Worm (Caenorhabditis elegans) whole organism, L3 larva: Measurements from ENCODE around the gene Y79H2A.4.
A peak's percentile ranks its signal among the peaks of the same experiment; 100 is the strongest.

ENCODE experiments used
- R02D3.7 ChIP-seq: fragments of 150-350 bp; optimal IDR thresholded peaks from 2 replicates; lab custom pipeline; 2014; ENCODE audit warnings: missing biosample characterization, missing genetic modification characterization
- ZK546.5 ChIP-seq: sonication (generic microtip); optimal IDR thresholded peaks from 2 replicates; lab custom pipeline; 2017; ENCODE audit warnings: missing biosample characterization, missing genetic modification characterization
- aly-2 ChIP-seq: fragments of 150-350 bp; optimal IDR thresholded peaks from 2 replicates; lab custom pipeline; 2014; ENCODE audit warnings: missing biosample characterization, missing genetic modification characterization
- ama-1 ChIP-seq: fragments of 150-350 bp; optimal IDR thresholded peaks from 2 replicates; lab custom pipeline; 2018
- ceh-9 ChIP-seq: sonication (generic microtip); optimal IDR thresholded peaks from 2 replicates; lab custom pipeline; 2018; ENCODE audit warnings: missing biosample characterization, missing genetic modification characterization
- egl-5 ChIP-seq: fragments of 150-350 bp; optimal IDR thresholded peaks from 2 replicates; lab custom pipeline; 2017; ENCODE audit warnings: missing biosample characterization, missing genetic modification reagents, missing genetic modification characterization, inconsistent platforms
- elt-2 ChIP-seq: sonication (generic microtip); optimal IDR thresholded peaks from 2 replicates; lab custom pipeline; 2016; ENCODE audit warnings: missing genetic modification reagents, mild to moderate bottlenecking, missing genetic modification characterization, missing compliant biosample characterization
- elt-3 ChIP-seq, 3 experiments: fragments of 150-350 bp in 1 of 3; sonication (generic microtip) in 2 of 3; optimal IDR thresholded peaks; 2 replicates in 2 of 3; 4 replicates in 1 of 3; lab custom pipeline; 2014 to 2017; ENCODE audit warnings: missing biosample characterization in 3 of 3, missing genetic modification characterization in 3 of 3
- fkh-10 ChIP-seq: sonication (generic microtip); optimal IDR thresholded peaks from 2 replicates; lab custom pipeline; 2017; ENCODE audit warnings: missing biosample characterization, missing genetic modification reagents, missing genetic modification characterization
- fkh-2 ChIP-seq: fragments of 150-350 bp; optimal IDR thresholded peaks from 2 replicates; lab custom pipeline; 2014; ENCODE audit warnings: missing biosample characterization, missing genetic modification reagents, missing genetic modification characterization
- fos-1 ChIP-seq: fragments of 150-350 bp; optimal IDR thresholded peaks from 2 replicates; lab custom pipeline; 2014; ENCODE audit warnings: missing biosample characterization, missing genetic modification characterization
- hmg-11 ChIP-seq: sonication (generic microtip); optimal IDR thresholded peaks from 2 replicates; lab custom pipeline; 2016; ENCODE audit warnings: missing genetic modification characterization, missing compliant biosample characterization
- jun-1 ChIP-seq: fragments of 150-350 bp; optimal IDR thresholded peaks from 2 replicates; lab custom pipeline; 2014; ENCODE audit warnings: missing biosample characterization, missing genetic modification reagents, missing genetic modification characterization
- lin-15B ChIP-seq: fragments of 150-350 bp; optimal IDR thresholded peaks from 2 replicates; lab custom pipeline; 2014; ENCODE audit warnings: missing biosample characterization, missing genetic modification characterization
- lin-39 ChIP-seq: fragments of 150-350 bp; optimal IDR thresholded peaks from 2 replicates; lab custom pipeline; 2018; ENCODE audit warnings: missing biosample characterization, missing genetic modification reagents, missing genetic modification characterization
- lsy-12 ChIP-seq: sonication (generic microtip); optimal IDR thresholded peaks from 2 replicates; lab custom pipeline; 2016; ENCODE audit warnings: mild to moderate bottlenecking, missing genetic modification characterization, missing compliant biosample characterization
- mdl-1 ChIP-seq: fragments of 150-350 bp; optimal IDR thresholded peaks from 2 replicates; lab custom pipeline; 2014; ENCODE audit warnings: missing biosample characterization, missing genetic modification characterization
- mml-1 ChIP-seq: fragments of 150-350 bp; sonication (generic microtip); optimal IDR thresholded peaks from 3 replicates; lab custom pipeline; 2014; ENCODE audit warnings: missing biosample characterization, missing genetic modification characterization
- nfya-1 ChIP-seq: sonication (generic microtip); optimal IDR thresholded peaks from 2 replicates; lab custom pipeline; 2017; ENCODE audit warnings: missing genetic modification characterization, mild to moderate bottlenecking, missing compliant biosample characterization, antibody characterized with exemption, moderate library complexity; ENCODE audit not compliant: insufficient read depth
- nhr-11 ChIP-seq: fragments of 150-350 bp; optimal IDR thresholded peaks from 2 replicates; lab custom pipeline; 2014; ENCODE audit warnings: missing biosample characterization, missing genetic modification characterization
- nhr-12 ChIP-seq: fragments of 150-350 bp; optimal IDR thresholded peaks from 2 replicates; lab custom pipeline; 2014; ENCODE audit warnings: missing biosample characterization, missing genetic modification characterization
- nhr-23 ChIP-seq: fragments of 150-350 bp; optimal IDR thresholded peaks from 2 replicates; lab custom pipeline; 2014; ENCODE audit warnings: missing biosample characterization, missing genetic modification reagents, missing genetic modification characterization
- nhr-237 ChIP-seq: fragments of 150-350 bp; optimal IDR thresholded peaks from 2 replicates; lab custom pipeline; 2014; ENCODE audit warnings: missing biosample characterization, missing genetic modification characterization
- nhr-28 ChIP-seq: fragments of 150-350 bp; optimal IDR thresholded peaks from 2 replicates; lab custom pipeline; 2014; ENCODE audit warnings: missing biosample characterization, missing genetic modification characterization
- nhr-67 ChIP-seq: fragments of 150-350 bp; optimal IDR thresholded peaks from 2 replicates; lab custom pipeline; 2014; ENCODE audit warnings: missing biosample characterization, missing genetic modification characterization
- nhr-76 ChIP-seq: fragments of 150-350 bp; sonication (generic microtip); optimal IDR thresholded peaks from 5 replicates; lab custom pipeline; 2014; ENCODE audit warnings: missing biosample characterization, missing genetic modification characterization
- nhr-77 ChIP-seq: fragments of 150-350 bp; optimal IDR thresholded peaks from 2 replicates; lab custom pipeline; 2014; ENCODE audit warnings: missing biosample characterization, missing genetic modification characterization
- sea-2 ChIP-seq: fragments of 150-350 bp; sonication (generic microtip); optimal IDR thresholded peaks from 4 replicates; lab custom pipeline; 2014; ENCODE audit warnings: missing biosample characterization, missing genetic modification reagents, missing genetic modification characterization
- skn-1 ChIP-seq: fragments of 150-350 bp; optimal IDR thresholded peaks from 2 replicates; lab custom pipeline; 2014; ENCODE audit warnings: missing biosample characterization, missing genetic modification characterization
- snpc-4 ChIP-seq: fragments of 150-350 bp; optimal IDR thresholded peaks from 2 replicates; lab custom pipeline; 2014; ENCODE audit warnings: missing biosample characterization, missing genetic modification characterization
- tbx-2 ChIP-seq: sonication (generic microtip); optimal IDR thresholded peaks from 2 replicates; lab custom pipeline; 2016; ENCODE audit warnings: mild to moderate bottlenecking, missing genetic modification characterization, missing compliant biosample characterization
- unc-39 ChIP-seq: sonication (generic microtip); optimal IDR thresholded peaks from 4 replicates; lab custom pipeline; 2017; ENCODE audit warnings: missing biosample characterization, missing genetic modification characterization
- ztf-11 ChIP-seq: fragments of 150-350 bp; optimal IDR thresholded peaks from 2 replicates; lab custom pipeline; 2014; ENCODE audit warnings: missing biosample characterization, missing genetic modification characterization
- ztf-4 ChIP-seq: fragments of 150-350 bp; optimal IDR thresholded peaks from 2 replicates; lab custom pipeline; 2014; ENCODE audit warnings: missing biosample characterization, missing genetic modification characterization

Y79H2A.4 gene

DNA sequence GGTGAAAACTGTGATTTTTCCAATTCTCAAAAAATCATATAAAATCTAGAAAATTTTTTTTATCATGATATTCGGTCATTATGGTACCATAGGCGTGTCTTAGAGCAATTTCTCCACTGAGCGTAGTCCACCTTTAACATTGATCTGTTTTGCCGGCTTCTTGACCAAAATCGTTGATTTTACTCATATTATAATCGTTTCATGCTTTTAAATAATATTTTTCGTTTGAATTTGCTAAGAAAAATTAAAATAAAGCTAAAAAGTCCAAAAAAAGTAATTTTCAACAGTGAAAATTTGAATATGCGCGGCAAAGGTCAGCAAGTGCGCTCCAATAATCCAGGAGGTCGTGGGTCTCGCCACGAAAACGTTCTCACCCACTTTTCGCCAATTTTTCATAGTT lies at the start of gene Y79H2A.4:
Gene Y79H2A.4 (plus strand): TSS at position 301 of the 400 bp plus-strand sequence.
- no peak for TF ChIP-seq nhr-28 (tag; lab: Kevin White, UChicago)
- TF ChIP-seq fkh-10: no peak
- TF ChIP-seq ama-1 (lab: Kevin White, UChicago): no peak
- TF ChIP-seq elt-3 (tag; optimal IDR thresholded peaks at IDR 0.05; lab: Kevin White, UChicago): no peak
- TF ChIP-seq ceh-9 (tag; lab: Kevin White, UChicago): no peak
- no peak for TF ChIP-seq mdl-1 (tag; lab: Kevin White, UChicago)

- TF ChIP-seq fkh-10: no peak
- TF ChIP-seq nhr-12: no peak
- no peak for TF ChIP-seq ztf-11 (tag; lab: Kevin White, UChicago)
- no peak for TF ChIP-seq nhr-11
- TF ChIP-seq ZK546.5: no peak
- no peak for TF ChIP-seq fkh-2 (tag; lab: Kevin White, UChicago)
- no peak for TF ChIP-seq skn-1 (tag; lab: Kevin White, UChicago)
- no peak for TF ChIP-seq nhr-67 (tag; lab: Kevin White, UChicago)
- TF ChIP-seq, all 47 proteins: peak for 0
These were observed 49.3 kb upstream of the Y79H2A.4 start for ce11 chrIII:11991654-11992292.

- no peak for TF ChIP-seq lin-39 (tag; lab: Kevin White, UChicago)
- no peak for TF ChIP-seq mml-1 (tag; lab: Kevin White, UChicago)
- TF ChIP-seq tbx-2 (tag; lab: Kevin White, UChicago): no peak
- TF ChIP-seq nfya-1 (tag; lab: Kevin White, UChicago): peak; percentile 59
- no peak for TF ChIP-seq nhr-76 (tag; lab: Kevin White, UChicago)
- TF ChIP-seq jun-1 (tag; lab: Kevin White, UChicago): no peak
- no peak for TF ChIP-seq hmg-11 (tag; lab: Kevin White, UChicago)
- no peak for TF ChIP-seq aly-2 (tag; lab: Kevin White, UChicago)
These were observed 45.3 kb upstream of the Y79H2A.4 start for ce11 chrIII:11995783-11996182.

- TF ChIP-seq skn-1 (tag; lab: Kevin White, UChicago) (no peak), R02D3.7 (tag; lab: Kevin White, UChicago) (no peak), snpc-4 (tag; lab: Kevin White, UChicago) (no peak), ama-1 (lab: Kevin White, UChicago) (no peak), egl-5 (no peak), hmg-11 (tag; lab: Kevin White, UChicago) (no peak), ztf-11 (tag; lab: Kevin White, UChicago) (no peak)
- TF ChIP-seq, all 47 proteins: peak for 0
These were observed 41.6 kb upstream of the Y79H2A.4 start for ce11 chrIII:11999543-11999942.

DNA sequence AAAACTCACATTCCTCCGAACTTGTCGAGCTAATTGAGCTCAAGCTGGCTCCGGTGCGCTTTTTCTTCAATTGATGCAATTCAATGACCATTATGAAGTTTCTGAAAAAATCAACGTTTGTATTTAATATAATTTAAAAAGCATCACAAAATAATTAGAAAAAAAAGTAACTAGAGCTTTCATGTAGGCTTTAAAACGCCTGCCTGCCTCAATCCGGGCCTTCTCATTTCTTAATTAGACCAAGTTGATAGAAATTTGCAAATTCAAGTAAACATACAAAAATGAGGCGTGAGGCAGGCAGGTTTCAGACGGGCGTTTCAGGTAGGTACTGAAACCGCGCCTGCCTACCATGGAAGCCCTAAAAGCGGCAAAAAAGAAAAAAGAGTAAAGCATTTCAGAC lies 38.2 kb upstream of the Y79H2A.4 start, which contains the start of gene Y56A3A.33:
Gene Y56A3A.33 (minus strand): TSS at position 101 of the 400 bp plus-strand sequence.
- no peak for TF ChIP-seq ztf-4 (tag; lab: Kevin White, UChicago)
- TF ChIP-seq ama-1 (lab: Kevin White, UChicago): no peak
- no peak for TF ChIP-seq nhr-237
- no peak for TF ChIP-seq jun-1 (tag; lab: Kevin White, UChicago)
- no peak for TF ChIP-seq lsy-12 (tag; lab: Kevin White, UChicago)
- no peak for TF ChIP-seq mml-1 (tag; lab: Kevin White, UChicago)
- TF ChIP-seq lin-15B (tag; lab: Kevin White, UChicago): no peak
- TF ChIP-seq nhr-23 (tag; lab: Kevin White, UChicago): no peak
- no peak for TF ChIP-seq ZK546.5
- no peak for TF ChIP-seq sea-2
- no peak for TF ChIP-seq unc-39 (tag; lab: Kevin White, UChicago)
- TF ChIP-seq nhr-77 (tag; lab: Kevin White, UChicago): no peak
- no peak for TF ChIP-seq elt-2 (tag; lab: Kevin White, UChicago)
- no peak for TF ChIP-seq fkh-2 (tag; lab: Kevin White, UChicago)
- TF ChIP-seq fos-1 (tag; lab: Kevin White, UChicago): no peak
